Worm (Caenorhabditis elegans) whole organism, L1 larva: ENCODE data around the gene sru-6.

Experiments used
- C34B4.2 ChIP-seq: sonication (generic microtip); optimal IDR thresholded peaks from 2 replicates; lab custom pipeline; 2017; ENCODE audit warnings: mild to moderate bottlenecking, missing genetic modification characterization, missing compliant biosample characterization
- Y116A8C.19 ChIP-seq: sonication (generic microtip); optimal IDR thresholded peaks from 2 replicates; lab custom pipeline; 2016; ENCODE audit warnings: missing compliant biosample characterization, missing genetic modification characterization, borderline replicate concordance
- ama-1 ChIP-seq: fragments of 150-350 bp; optimal IDR thresholded peaks from 2 replicates; lab custom pipeline; 2014
- blmp-1 ChIP-seq: fragments of 150-350 bp; optimal IDR thresholded peaks from 2 replicates; lab custom pipeline; 2014; ENCODE audit warnings: missing biosample characterization, missing genetic modification characterization
- ceh-63 ChIP-seq: fragments of 200-800 bp; sonication (Bioruptor generic); optimal IDR thresholded peaks from 2 replicates; lab custom pipeline; 2018; ENCODE audit warnings: mild to moderate bottlenecking, missing genetic modification characterization, missing compliant biosample characterization
- ceh-8 ChIP-seq: fragments of 200-800 bp; sonication (Bioruptor generic); optimal IDR thresholded peaks from 2 replicates; lab custom pipeline; 2018; ENCODE audit warnings: mild to moderate bottlenecking, missing genetic modification characterization, moderate library complexity, missing compliant biosample characterization
- ceh-82 ChIP-seq, 3 experiments: fragments of 150-350 bp in 1 of 3; sonication (generic microtip) in 2 of 3; optimal IDR thresholded peaks; 2 replicates each; lab custom pipeline; 2014 to 2017; ENCODE audit warnings: missing biosample characterization in 3 of 3, missing genetic modification characterization in 3 of 3
- ceh-90 ChIP-seq: sonication (generic microtip); optimal IDR thresholded peaks from 2 replicates; lab custom pipeline; 2016; ENCODE audit warnings: missing genetic modification characterization, missing compliant biosample characterization
- dpl-1 ChIP-seq, 3 experiments: fragments of 150-350 bp in 2 of 3; sonication (generic microtip) in 1 of 3; optimal IDR thresholded peaks; 2 replicates each; lab custom pipeline; 2014 to 2017; ENCODE audit warnings: missing biosample characterization in 3 of 3, missing genetic modification characterization in 3 of 3, missing genetic modification reagents in 3 of 3
- dsc-1 ChIP-seq: sonication (generic microtip); optimal IDR thresholded peaks from 2 replicates; lab custom pipeline; 2016; ENCODE audit warnings: mild to moderate bottlenecking, missing genetic modification characterization, missing compliant biosample characterization
- efl-1 ChIP-seq, 4 experiments: fragments of 150-350 bp; optimal IDR thresholded peaks in 3 of 4; peaks in 1 of 4; 1 replicate in 1 of 4; 2 replicates in 3 of 4; lab custom pipeline; 2014; ENCODE audit warnings: missing biosample characterization in 2 of 4, missing genetic modification characterization in 2 of 4, missing genetic modification reagents in 2 of 4
- efl-3 ChIP-seq: fragments of 200-800 bp; sonication (Bioruptor generic); optimal IDR thresholded peaks from 2 replicates; lab custom pipeline; 2018; ENCODE audit warnings: mild to moderate bottlenecking, missing genetic modification characterization, missing compliant biosample characterization
- egl-13 ChIP-seq: sonication (generic microtip); optimal IDR thresholded peaks from 2 replicates; lab custom pipeline; 2016; ENCODE audit warnings: missing genotype, missing genetic modification reagents, missing genetic modification characterization, missing compliant biosample characterization
- elt-3 ChIP-seq, 6 experiments: fragments of 150-350 bp in 1 of 6; sonication (generic microtip); optimal IDR thresholded peaks; 2 replicates each; lab custom pipeline; 2017 to 2018; ENCODE audit warnings: missing biosample characterization in 6 of 6, missing genetic modification characterization in 6 of 6, inconsistent platforms in 1 of 6
- grh-1 ChIP-seq: fragments of 200-800 bp; sonication (Bioruptor generic); IDR thresholded peaks from 2 replicates; pipeline ENCODE4 v1.3.6; 2022; ENCODE audit warnings: missing genetic modification reagents, missing genetic modification characterization, missing compliant biosample characterization
- hlh-17 ChIP-seq: fragments of 200-800 bp; sonication (Bioruptor generic); optimal IDR thresholded peaks from 2 replicates; lab custom pipeline; 2018; ENCODE audit warnings: missing genetic modification characterization, mild to moderate bottlenecking, missing compliant biosample characterization, moderate library complexity, borderline replicate concordance
- hlh-4 ChIP-seq: sonication (generic microtip); optimal IDR thresholded peaks from 2 replicates; lab custom pipeline; 2016; ENCODE audit warnings: mild to moderate bottlenecking, missing genetic modification characterization, missing compliant biosample characterization
- hpl-2 ChIP-seq: fragments of 150-350 bp; optimal IDR thresholded peaks from 2 replicates; lab custom pipeline; 2014; ENCODE audit warnings: missing biosample characterization, missing genetic modification reagents, missing genetic modification characterization
- irx-1 ChIP-seq: sonication (generic microtip); optimal IDR thresholded peaks from 2 replicates; lab custom pipeline; 2016; ENCODE audit warnings: missing genetic modification characterization, missing compliant biosample characterization
- isw-1 ChIP-seq: fragments of 200-800 bp; sonication (Bioruptor generic); IDR thresholded peaks from 2 replicates; pipeline ENCODE4 v1.3.6; 2022; ENCODE audit warnings: missing genetic modification characterization, missing compliant biosample characterization
- jun-1 ChIP-seq: fragments of 150-350 bp; optimal IDR thresholded peaks from 2 replicates; lab custom pipeline; 2014; ENCODE audit warnings: missing biosample characterization, missing genetic modification reagents, missing genetic modification characterization
- lin-13 ChIP-seq: fragments of 150-350 bp; optimal IDR thresholded peaks from 2 replicates; lab custom pipeline; 2014; ENCODE audit warnings: missing biosample characterization, missing genetic modification reagents, missing genetic modification characterization
- lin-14 ChIP-seq: fragments of 200-800 bp; sonication (Bioruptor generic); optimal IDR thresholded peaks from 2 replicates; lab custom pipeline; 2018; ENCODE audit warnings: mild to moderate bottlenecking, missing genetic modification characterization, moderate library complexity, missing compliant biosample characterization
- lin-39 ChIP-seq: fragments of 150-350 bp; optimal IDR thresholded peaks from 2 replicates; lab custom pipeline; 2014; ENCODE audit warnings: missing biosample characterization, missing genetic modification reagents, missing genetic modification characterization
- mdl-1 ChIP-seq, 2 experiments: fragments of 150-350 bp; optimal IDR thresholded peaks; 2 replicates each; lab custom pipeline; 2014 to 2017; ENCODE audit warnings: missing biosample characterization in 2 of 2, missing genetic modification characterization in 2 of 2, inconsistent platforms in 1 of 2
- mef-2 ChIP-seq: fragments of 150-350 bp; optimal IDR thresholded peaks from 2 replicates; lab custom pipeline; 2014; ENCODE audit warnings: missing biosample characterization, missing genetic modification characterization
- mep-1 ChIP-seq: fragments of 150-350 bp; optimal IDR thresholded peaks from 2 replicates; lab custom pipeline; 2014; ENCODE audit warnings: missing biosample characterization, missing genetic modification characterization
- nhr-12 ChIP-seq: sonication (generic microtip); optimal IDR thresholded peaks from 2 replicates; lab custom pipeline; 2017; ENCODE audit warnings: missing biosample characterization, missing genetic modification characterization
- nhr-19 ChIP-seq: fragments of 200-800 bp; sonication (Bioruptor generic); conservative IDR thresholded peaks from 2 replicates; pipeline ENCODE4 v1.3.6; 2022; ENCODE audit warnings: missing genetic modification characterization, missing compliant biosample characterization
- nhr-20 ChIP-seq: sonication (generic microtip); optimal IDR thresholded peaks from 2 replicates; lab custom pipeline; 2016; ENCODE audit warnings: mild to moderate bottlenecking, missing genetic modification characterization, missing compliant biosample characterization
- nhr-237 ChIP-seq: fragments of 150-350 bp; optimal IDR thresholded peaks from 2 replicates; lab custom pipeline; 2014; ENCODE audit warnings: missing biosample characterization, missing genetic modification characterization
- nhr-71 ChIP-seq: sonication (generic microtip); optimal IDR thresholded peaks from 2 replicates; lab custom pipeline; 2016; ENCODE audit warnings: mild to moderate bottlenecking, missing genetic modification characterization, moderate library complexity, missing compliant biosample characterization
- nhr-76 ChIP-seq: sonication (generic microtip); optimal IDR thresholded peaks from 2 replicates; lab custom pipeline; 2017; ENCODE audit warnings: missing biosample characterization, missing genetic modification characterization
- nhr-77 ChIP-seq: fragments of 150-350 bp; optimal IDR thresholded peaks from 2 replicates; lab custom pipeline; 2014; ENCODE audit warnings: missing biosample characterization, missing genetic modification characterization
- nhr-84 ChIP-seq: sonication (generic microtip); optimal IDR thresholded peaks from 2 replicates; lab custom pipeline; 2017; ENCODE audit warnings: missing biosample characterization, missing genetic modification characterization
- pag-3 ChIP-seq: sonication (generic microtip); optimal IDR thresholded peaks from 2 replicates; lab custom pipeline; 2017; ENCODE audit warnings: missing genetic modification characterization, mild to moderate bottlenecking, missing compliant biosample characterization, antibody characterized with exemption, borderline replicate concordance; ENCODE audit not compliant: insufficient read depth
- pqm-1 ChIP-seq: sonication (generic microtip); optimal IDR thresholded peaks from 3 replicates; lab custom pipeline; 2017; ENCODE audit warnings: missing biosample characterization, missing genetic modification characterization
- rnt-1 ChIP-seq: sonication (generic microtip); optimal IDR thresholded peaks from 2 replicates; lab custom pipeline; 2016; ENCODE audit warnings: mild to moderate bottlenecking, missing genetic modification characterization, moderate library complexity, missing compliant biosample characterization
- skn-1 ChIP-seq: fragments of 150-350 bp; optimal IDR thresholded peaks from 2 replicates; lab custom pipeline; 2014; ENCODE audit warnings: missing biosample characterization, missing genetic modification characterization
- snpc-4 ChIP-seq: fragments of 150-350 bp; optimal IDR thresholded peaks from 2 replicates; lab custom pipeline; 2014; ENCODE audit warnings: missing biosample characterization, missing genetic modification characterization
- snu-23 ChIP-seq: sonication (generic microtip); optimal IDR thresholded peaks from 2 replicates; lab custom pipeline; 2016; ENCODE audit warnings: missing genetic modification characterization, missing compliant biosample characterization
- sox-4 ChIP-seq: sonication (generic microtip); optimal IDR thresholded peaks from 2 replicates; lab custom pipeline; 2016; ENCODE audit warnings: missing genetic modification characterization, missing compliant biosample characterization
- sptf-1 ChIP-seq: fragments of 150-350 bp; optimal IDR thresholded peaks from 2 replicates; lab custom pipeline; 2014; ENCODE audit warnings: missing biosample characterization, missing genetic modification characterization
- sup-37 ChIP-seq: fragments of 200-800 bp; sonication (Bioruptor generic); optimal IDR thresholded peaks from 2 replicates; lab custom pipeline; 2018; ENCODE audit warnings: mild to moderate bottlenecking, missing genetic modification characterization, missing compliant biosample characterization
- swsn-7 ChIP-seq: sonication (generic microtip); optimal IDR thresholded peaks from 2 replicates; lab custom pipeline; 2016; ENCODE audit warnings: missing genetic modification characterization, missing compliant biosample characterization
- tlp-1 ChIP-seq: fragments of 150-350 bp; optimal IDR thresholded peaks from 2 replicates; lab custom pipeline; 2014; ENCODE audit warnings: missing biosample characterization, missing genetic modification characterization
- unc-130 ChIP-seq: fragments of 150-350 bp; optimal IDR thresholded peaks from 2 replicates; lab custom pipeline; 2017; ENCODE audit warnings: missing biosample characterization, missing genetic modification characterization, inconsistent platforms
- unc-30 ChIP-seq: sonication (generic microtip); optimal IDR thresholded peaks from 2 replicates; lab custom pipeline; 2017; ENCODE audit warnings: missing biosample characterization, missing genetic modification characterization
- unc-86 ChIP-seq: sonication (generic microtip); optimal IDR thresholded peaks from 2 replicates; lab custom pipeline; 2016; ENCODE audit warnings: missing genetic modification characterization, missing compliant biosample characterization
- xbp-1 ChIP-seq: sonication (generic microtip); optimal IDR thresholded peaks from 2 replicates; lab custom pipeline; 2016; ENCODE audit warnings: missing genetic modification characterization, missing compliant biosample characterization
- ztf-11 ChIP-seq, 2 experiments: sonication (generic microtip); optimal IDR thresholded peaks; 2 replicates each; lab custom pipeline; 2016 to 2017; ENCODE audit warnings: missing genetic modification characterization in 2 of 2, missing biosample characterization in 1 of 2, missing compliant biosample characterization in 1 of 2

sru-6 gene

DNA sequence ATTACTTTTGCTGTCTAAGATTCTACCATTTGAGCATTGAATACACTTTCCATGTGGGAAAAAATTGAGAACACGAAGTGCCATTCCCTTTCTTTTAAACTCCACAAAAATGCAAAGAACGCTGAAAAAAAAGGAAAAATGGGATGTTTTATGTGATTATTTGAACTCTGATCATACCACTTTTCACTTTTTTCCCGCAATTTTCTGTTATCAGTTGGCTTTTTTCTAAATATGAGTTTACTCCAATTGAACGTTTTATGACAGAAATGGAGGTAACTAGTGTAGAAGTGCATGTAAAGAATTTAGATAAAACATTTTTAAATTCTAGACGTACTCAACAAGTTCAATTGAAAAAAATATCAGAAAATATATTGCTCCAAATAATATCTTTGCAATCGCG, 49.0 kb upstream of the sru-6 start:
- TF ChIP-seq blmp-1 (tag; lab: Kevin White, UChicago) (peak; percentile 73), sox-4 (tag; lab: Kevin White, UChicago) (no peak), unc-30 (tag; lab: Kevin White, UChicago) (no peak)

DNA sequence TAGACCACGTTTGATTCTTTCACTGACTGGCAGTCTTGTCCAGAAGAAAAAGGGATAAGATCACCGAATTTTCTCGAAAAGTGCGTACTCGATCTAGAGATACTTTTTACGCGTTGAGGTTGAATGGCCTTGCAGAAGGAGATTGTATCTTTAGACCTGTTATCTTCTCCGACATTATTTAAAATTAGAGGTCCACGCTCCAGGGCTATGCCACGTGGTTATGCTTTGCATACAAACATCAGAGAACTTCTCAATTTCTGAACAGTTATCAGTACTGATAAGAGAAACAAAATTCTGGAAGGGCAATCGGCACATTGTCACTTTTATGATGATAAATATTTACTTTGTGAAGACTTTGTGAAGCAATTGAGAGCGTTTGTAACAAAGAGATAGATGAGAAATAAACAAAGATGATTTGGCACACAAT, 48.3 kb upstream of the sru-6 start:
- TF ChIP-seq tlp-1 (no peak), hlh-17 (GFP tag; lab: Kevin White, UChicago) (no peak), nhr-19 (GFP tag; lab: Robert Waterston, UW) (peak; percentile 81), irx-1 (tag; lab: Kevin White, UChicago) (peak; percentile 37), pqm-1 (tag; lab: Kevin White, UChicago) (no peak), nhr-20 (tag; lab: Kevin White, UChicago) (peak; percentile 93), ztf-11 (tag; optimal IDR thresholded peaks at IDR 0.05; lab: Kevin White, UChicago) (no peak), xbp-1 (tag; lab: Kevin White, UChicago) (peak; percentile 12), skn-1 (no peak), dsc-1 (tag; lab: Kevin White, UChicago) (no peak), snu-23 (GFP tag; lab: Kevin White, UChicago) (peak; percentile 81), nhr-71 (peak; percentile 90), hpl-2 (GFP tag; lab: Kevin White, UChicago) (no peak), ceh-8 (GFP tag; lab: Kevin White, UChicago) (no peak), mep-1 (tag; lab: Kevin White, UChicago) (peak; percentile 83), dpl-1 (GFP tag; optimal IDR thresholded peaks at IDR 0.05; lab: Kevin White, UChicago) (no peak), sup-37 (GFP tag; lab: Kevin White, UChicago) (no peak), egl-13 (tag; lab: Kevin White, UChicago) (no peak), nhr-76 (tag; lab: Kevin White, UChicago) (no peak), swsn-7 (tag; lab: Kevin White, UChicago) (peak; percentile 41), efl-3 (GFP tag; lab: Kevin White, UChicago) (no peak), hlh-4 (tag; lab: Kevin White, UChicago) (no peak), nhr-84 (tag; lab: Kevin White, UChicago) (no peak), ama-1 (no peak), grh-1 (GFP tag; lab: Robert Waterston, UW) (peak; percentile 66), Y116A8C.19 (no peak), efl-1 (optimal IDR thresholded peaks at IDR 0.05; lab: Kevin White, UChicago) (peak in 1 of 2 experiments; percentile 22), efl-1 (GFP tag; optimal IDR thresholded peaks at IDR 0.05 in 1 of 2; lab: Kevin White, UChicago) (peak in 1 of 2 experiments; percentile 38), mdl-1 (tag; optimal IDR thresholded peaks at IDR 0.05; lab: Kevin White, UChicago) (peak in 1 of 2 experiments; percentile 93), unc-86 (no peak), lin-39 (tag; lab: Kevin White, UChicago) (no peak), unc-130 (tag; lab: Kevin White, UChicago) (peak; percentile 35), ceh-63 (GFP tag; lab: Kevin White, UChicago) (no peak), snpc-4 (tag; lab: Kevin White, UChicago) (peak; percentile 61), jun-1 (tag; lab: Kevin White, UChicago) (peak; percentile 44), lin-14 (GFP tag; lab: Kevin White, UChicago) (peak; percentile 82), nhr-77 (tag; lab: Kevin White, UChicago) (no peak), lin-13 (GFP tag; lab: Kevin White, UChicago) (peak; percentile 66), nhr-12 (tag; lab: Kevin White, UChicago) (no peak), nhr-237 (no peak), ceh-90 (tag; lab: Kevin White, UChicago) (no peak), sptf-1 (tag; lab: Kevin White, UChicago) (no peak), mef-2 (tag; lab: Kevin White, UChicago) (no peak), ceh-82 (tag; optimal IDR thresholded peaks at IDR 0.05; lab: Kevin White, UChicago) (no peak), elt-3 (tag; optimal IDR thresholded peaks at IDR 0.05; lab: Kevin White, UChicago) (peak in 4 of 6 experiments; percentile 4 to 96 (median 58)), pag-3 (tag; lab: Kevin White, UChicago) (no peak), C34B4.2 (tag; lab: Kevin White, UChicago) (no peak), isw-1 (GFP tag; lab: Robert Waterston, UW) (no peak), rnt-1 (tag; lab: Kevin White, UChicago) (peak; percentile 26), blmp-1 (tag; lab: Kevin White, UChicago) (peak; percentile 80)
